Worm (Caenorhabditis elegans) whole organism, midembryonic: ENCODE results near the gene aat-2.

Experiments used
- T22C8.4 ChIP-seq: fragments of 200-800 bp; sonication (Bioruptor generic); IDR thresholded peaks from 2 replicates; pipeline ENCODE4 v1.3.6; 2022; ENCODE audit warnings: missing genetic modification characterization, missing compliant biosample characterization
- cog-1 ChIP-seq: sonication (generic microtip); optimal IDR thresholded peaks from 2 replicates; lab custom pipeline; 2016; ENCODE audit warnings: missing genetic modification characterization, missing compliant biosample characterization
- flt-1 ChIP-seq: fragments of 200-800 bp; sonication (Bioruptor generic); IDR thresholded peaks from 2 replicates; pipeline ENCODE4 v1.3.6; 2022; ENCODE audit warnings: missing genetic modification characterization, missing compliant biosample characterization
- klf-2 ChIP-seq: fragments of 200-800 bp; sonication (Bioruptor generic); conservative IDR thresholded peaks from 2 replicates; pipeline ENCODE4 v1.3.6; 2022; ENCODE audit warnings: missing genetic modification reagents, missing genetic modification characterization, missing compliant biosample characterization
- med-1 ChIP-seq: sonication (generic microtip); optimal IDR thresholded peaks from 2 replicates; lab custom pipeline; 2017; ENCODE audit warnings: missing genetic modification characterization, mild to moderate bottlenecking, missing compliant biosample characterization, antibody characterized with exemption, missing genetic modification reagents; ENCODE audit not compliant: insufficient read depth
- ref-1 ChIP-seq: fragments of 200-800 bp; sonication (Bioruptor generic); conservative IDR thresholded peaks from 2 replicates; pipeline ENCODE4 v1.3.6; 2022; ENCODE audit warnings: missing genetic modification reagents, missing genetic modification characterization, missing compliant biosample characterization
- tab-1 ChIP-seq: fragments of 200-800 bp; sonication (Bioruptor generic); IDR thresholded peaks from 2 replicates; pipeline ENCODE4 v1.3.6; 2022; ENCODE audit warnings: missing genetic modification characterization, missing compliant biosample characterization
- ztf-23 ChIP-seq: fragments of 200-800 bp; sonication (Bioruptor generic); IDR thresholded peaks from 2 replicates; pipeline ENCODE4 v1.3.6; 2022; ENCODE audit warnings: missing genetic modification reagents, missing genetic modification characterization, missing compliant biosample characterization
- ztf-29 ChIP-seq: fragments of 200-800 bp; sonication (Bioruptor generic); IDR thresholded peaks from 2 replicates; pipeline ENCODE4 v1.3.6; 2022; ENCODE audit warnings: missing genetic modification reagents, missing genetic modification characterization, missing compliant biosample characterization

Gene aat-2

ce11 chrV:9271835-9272234, 25.7 kb upstream of the aat-2 start:
- TF ChIP-seq T22C8.4 (no peak), klf-2 (no peak), ztf-23 (GFP tag; lab: Robert Waterston, UW) (no peak), cog-1 (tag; lab: Kevin White, UChicago) (no peak), med-1 (GFP tag; lab: Kevin White, UChicago) (no peak), ref-1 (no peak), flt-1 (no peak), tab-1 (GFP tag; lab: Robert Waterston, UW) (no peak), ztf-29 (GFP tag; lab: Robert Waterston, UW) (no peak)

ce11 chrV:9270442-9270841, 24.3 kb upstream of the aat-2 start:
- TF ChIP-seq flt-1 (no peak), ztf-29 (GFP tag; lab: Robert Waterston, UW) (no peak), T22C8.4 (no peak), ztf-23 (GFP tag; lab: Robert Waterston, UW) (no peak), ref-1 (no peak), tab-1 (GFP tag; lab: Robert Waterston, UW) (no peak), cog-1 (tag; lab: Kevin White, UChicago) (no peak), klf-2 (no peak), med-1 (GFP tag; lab: Kevin White, UChicago) (no peak)

- TF ChIP-seq T22C8.4 (no peak), ref-1 (no peak), ztf-29 (GFP tag; lab: Robert Waterston, UW) (no peak), cog-1 (tag; lab: Kevin White, UChicago) (no peak), ztf-23 (GFP tag; lab: Robert Waterston, UW) (no peak), med-1 (GFP tag; lab: Kevin White, UChicago) (no peak), klf-2 (no peak), flt-1 (no peak), tab-1 (GFP tag; lab: Robert Waterston, UW) (no peak)
Observed at ce11 chrV:9268202-9268601, 22.0 kb upstream of the aat-2 start.

ce11 chrV:9266399-9266798, 20.2 kb upstream of the aat-2 start, which contains the start of gene slc-17.7:
slc-17.7 (minus strand) TSS chrV:9266499.
- TF ChIP-seq ztf-29 (GFP tag; lab: Robert Waterston, UW) (no peak), flt-1 (no peak), med-1 (GFP tag; lab: Kevin White, UChicago) (no peak), T22C8.4 (no peak), klf-2 (no peak), cog-1 (tag; lab: Kevin White, UChicago) (no peak)

ce11 chrV:9262708-9263107, 16.5 kb upstream of the aat-2 start:
- no peak for TF ChIP-seq med-1 (GFP tag; lab: Kevin White, UChicago)
- no peak for TF ChIP-seq ztf-23 (GFP tag; lab: Robert Waterston, UW)
- TF ChIP-seq tab-1 (GFP tag; lab: Robert Waterston, UW), result no peak
- TF ChIP-seq ref-1, result no peak
- TF ChIP-seq flt-1, result no peak
- TF ChIP-seq cog-1 (tag; lab: Kevin White, UChicago), result no peak
- TF ChIP-seq T22C8.4, result no peak
- no peak for TF ChIP-seq ztf-29 (GFP tag; lab: Robert Waterston, UW)
- no peak for TF ChIP-seq klf-2

- TF ChIP-seq T22C8.4, result no peak
- TF ChIP-seq tab-1 (GFP tag; lab: Robert Waterston, UW), result no peak
- no peak for TF ChIP-seq cog-1 (tag; lab: Kevin White, UChicago)
- TF ChIP-seq klf-2, result no peak
- no peak for TF ChIP-seq ztf-23 (GFP tag; lab: Robert Waterston, UW)
- no peak for TF ChIP-seq ztf-29 (GFP tag; lab: Robert Waterston, UW)
- TF ChIP-seq flt-1, result no peak
- TF ChIP-seq med-1 (GFP tag; lab: Kevin White, UChicago), result no peak
- TF ChIP-seq ref-1, result no peak
Observed at ce11 chrV:9261492-9261891, 15.3 kb upstream of the aat-2 start, which contains the start of gene nhr-36. nhr-36 (minus strand) TSS chrV:9261592.

ce11 chrV:9260411-9260810, 14.3 kb upstream of the aat-2 start:
- TF ChIP-seq tab-1 (GFP tag; lab: Robert Waterston, UW) (no peak), ref-1 (no peak), ztf-29 (GFP tag; lab: Robert Waterston, UW) (no peak), med-1 (GFP tag; lab: Kevin White, UChicago) (no peak), cog-1 (tag; lab: Kevin White, UChicago) (no peak), klf-2 (no peak), T22C8.4 (no peak), ztf-23 (GFP tag; lab: Robert Waterston, UW) (no peak), flt-1 (no peak)

- TF ChIP-seq tab-1 (GFP tag; lab: Robert Waterston, UW), result no peak
- TF ChIP-seq T22C8.4, result no peak
- no peak for TF ChIP-seq ztf-23 (GFP tag; lab: Robert Waterston, UW)
- TF ChIP-seq ref-1, result no peak
- no peak for TF ChIP-seq med-1 (GFP tag; lab: Kevin White, UChicago)
- TF ChIP-seq cog-1 (tag; lab: Kevin White, UChicago), result no peak
- TF ChIP-seq klf-2, result no peak
- TF ChIP-seq ztf-29 (GFP tag; lab: Robert Waterston, UW), result no peak
- TF ChIP-seq flt-1, result no peak
Observed at ce11 chrV:9257467-9257866, 11.3 kb upstream of the aat-2 start, which contains the start of gene F07C3.16. F07C3.16 (minus strand) TSS chrV:9257567.

- TF ChIP-seq klf-2 (no peak), ref-1 (no peak), T22C8.4 (no peak), med-1 (GFP tag; lab: Kevin White, UChicago) (no peak), flt-1 (no peak)
Observed at ce11 chrV:9255480-9255879, 9.3 kb upstream of the aat-2 start.

- TF ChIP-seq med-1 (GFP tag; lab: Kevin White, UChicago) (no peak), cog-1 (tag; lab: Kevin White, UChicago) (no peak), klf-2 (no peak), tab-1 (GFP tag; lab: Robert Waterston, UW) (no peak), ref-1 (no peak), ztf-23 (GFP tag; lab: Robert Waterston, UW) (no peak), ztf-29 (GFP tag; lab: Robert Waterston, UW) (no peak), flt-1 (no peak), T22C8.4 (no peak)
Observed at ce11 chrV:9254012-9254696, 8.0 kb upstream of the aat-2 start, which contains the start of gene F07C3.9. F07C3.9 (minus strand) TSS chrV:9254646.
